Worm (Caenorhabditis elegans) whole organism, mixed stage, embryonic: ENCODE results near the gene T27E7.4.

Experiments used
- bed-3 ChIP-seq: fragments of 200-800 bp; sonication (Bioruptor generic); optimal IDR thresholded peaks from 3 replicates; lab custom pipeline; 2018; ENCODE audit warnings: mild to moderate bottlenecking, missing genetic modification characterization, moderate library complexity, missing compliant biosample characterization
- blmp-1 ChIP-seq: fragments of 150-350 bp; optimal IDR thresholded peaks from 2 replicates; lab custom pipeline; 2014; ENCODE audit warnings: missing biosample characterization, missing genetic modification characterization
- elt-3 ChIP-seq: fragments of 150-350 bp; optimal IDR thresholded peaks from 2 replicates; lab custom pipeline; 2014; ENCODE audit warnings: missing biosample characterization, missing genetic modification characterization
- lin-13 ChIP-seq: fragments of 150-350 bp; optimal IDR thresholded peaks from 2 replicates; lab custom pipeline; 2014; ENCODE audit warnings: missing biosample characterization, missing genetic modification characterization
- lsy-2 ChIP-seq: fragments of 150-350 bp; optimal IDR thresholded peaks from 2 replicates; lab custom pipeline; 2014; ENCODE audit warnings: missing biosample characterization, missing genetic modification characterization
- nhr-12 ChIP-seq: fragments of 150-350 bp; optimal IDR thresholded peaks from 2 replicates; lab custom pipeline; 2014; ENCODE audit warnings: missing biosample characterization, missing genetic modification characterization
- nhr-28 ChIP-seq: fragments of 150-350 bp; optimal IDR thresholded peaks from 2 replicates; lab custom pipeline; 2014; ENCODE audit warnings: missing biosample characterization, missing genetic modification characterization
- snpc-4 ChIP-seq: fragments of 150-350 bp; optimal IDR thresholded peaks from 2 replicates; lab custom pipeline; 2014; ENCODE audit warnings: missing biosample characterization, missing genetic modification characterization
- unc-120 ChIP-seq: sonication (generic microtip); optimal IDR thresholded peaks from 2 replicates; lab custom pipeline; 2017; ENCODE audit warnings: missing genetic modification characterization, missing compliant biosample characterization; ENCODE audit not compliant: poor library complexity, severe bottlenecking
- unc-39 ChIP-seq: fragments of 150-350 bp; optimal IDR thresholded peaks from 2 replicates; lab custom pipeline; 2014; ENCODE audit warnings: missing biosample characterization, missing genetic modification characterization
- unc-62 ChIP-seq: fragments of 150-350 bp; optimal IDR thresholded peaks from 2 replicates; lab custom pipeline; 2014; ENCODE audit warnings: missing biosample characterization, missing genetic modification reagents, missing genetic modification characterization
- ztf-11 ChIP-seq: fragments of 150-350 bp; optimal IDR thresholded peaks from 2 replicates; lab custom pipeline; 2014; ENCODE audit warnings: missing biosample characterization, missing genetic modification characterization

DNA sequence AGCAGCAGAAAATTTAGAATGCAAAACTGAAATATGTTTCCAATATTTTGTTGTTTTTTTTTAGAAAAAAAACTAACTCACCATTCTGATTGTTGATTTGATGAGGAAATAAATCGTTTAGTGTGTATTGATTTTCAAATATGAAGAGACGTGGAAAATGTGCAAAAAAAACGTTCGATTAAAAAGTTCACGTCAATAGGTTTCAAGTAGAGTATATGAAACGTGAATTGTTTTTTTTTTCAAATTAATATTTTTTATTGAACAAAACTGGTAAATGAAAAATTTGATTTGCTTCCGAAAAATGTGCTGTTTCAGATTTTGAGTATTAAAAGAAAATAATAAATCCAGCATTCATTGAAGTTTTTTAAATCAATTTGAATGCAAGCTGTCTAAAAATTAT lies 46.1 kb upstream of the T27E7.4 start, which contains the start of gene irld-18:
- TF ChIP-seq nhr-28 (no peak), elt-3 (tag; lab: Kevin White, UChicago) (no peak), lsy-2 (tag; lab: Kevin White, UChicago) (no peak), unc-120 (tag; lab: Kevin White, UChicago) (no peak), nhr-12 (tag; lab: Kevin White, UChicago) (no peak), ztf-11 (tag; lab: Kevin White, UChicago) (no peak), unc-39 (tag; lab: Kevin White, UChicago) (no peak), bed-3 (no peak), lin-13 (tag; lab: Kevin White, UChicago) (no peak), blmp-1 (tag; lab: Kevin White, UChicago) (no peak), snpc-4 (tag; lab: Kevin White, UChicago) (no peak), unc-62 (GFP tag; lab: Kevin White, UChicago) (no peak)
